Fruit fly (Drosophila melanogaster): Measurements from ENCODE around the gene Cph.
A peak's percentile ranks its signal among the peaks of the same experiment; 100 is the strongest.

Gene Cph

DNA sequence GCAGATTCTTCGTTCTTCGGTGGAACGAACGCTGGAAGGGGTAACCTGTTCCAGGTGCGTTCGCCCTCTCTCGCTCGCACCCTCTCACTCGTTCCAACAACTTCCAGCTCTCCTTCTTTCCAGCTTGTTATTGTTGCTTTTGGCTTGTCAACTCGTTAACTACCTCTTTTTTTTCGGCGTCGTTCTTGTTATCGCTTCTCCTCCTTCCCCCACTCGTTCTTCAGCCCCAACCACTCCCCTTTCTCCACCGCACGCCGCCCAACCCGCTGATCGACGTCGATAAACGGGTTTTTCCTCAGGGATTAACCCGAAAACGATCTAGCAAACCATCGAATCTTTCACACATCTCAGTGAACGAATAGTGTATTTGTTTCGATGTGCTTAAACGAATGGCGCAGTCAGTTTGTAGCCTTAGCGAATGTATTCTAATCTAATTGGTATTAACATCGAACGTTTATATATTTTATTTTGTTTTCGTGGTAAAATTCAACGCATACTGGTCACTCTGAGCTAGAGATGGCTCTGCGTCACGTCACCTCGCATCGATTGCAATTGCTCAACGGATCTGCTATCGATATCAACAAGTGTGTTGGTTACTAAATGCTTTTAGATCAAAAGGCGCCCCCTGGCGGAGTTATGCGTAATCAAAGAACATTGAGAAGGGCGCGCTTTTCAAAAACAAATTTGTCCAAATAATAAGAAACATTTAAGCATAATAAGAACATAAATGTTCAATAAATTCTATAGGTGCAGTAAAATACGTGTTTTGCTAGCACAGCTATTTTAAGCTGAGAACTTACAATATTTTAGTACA is 27.5 kb upstream of the Cph start, which contains the start of gene fz4 (continued):
- TF ChIP-seq onecut (GFP tag; IDR thresholded peaks at IDR 0.05) (0 out of 2 replicates have a peak, but pooled peaks have one; percentile 17), ap (GFP tag; IDR thresholded peaks at IDR 0.05) (no peak), psq (GFP tag; optimal IDR thresholded peaks at IDR 0.05) (peak; percentile 78), nerfin-2 (GFP tag; IDR thresholded peaks at IDR 0.05; ENCODE audit: partially characterized antibody) (peak; percentile 56), CG14965 (GFP tag; optimal IDR thresholded peaks at IDR 0.05; ENCODE audit: borderline replicate concordance) (no peak), CG12769 (tag; optimal IDR thresholded peaks at IDR 0.05) (peak; percentile 91), bbx (GFP tag; IDR thresholded peaks at IDR 0.05; ENCODE audit: partially characterized antibody) (peak; percentile 84), ssp (GFP tag; IDR thresholded peaks at IDR 0.05) (no peak), nmo (GFP tag; optimal IDR thresholded peaks at IDR 0.05) (peak; percentile 30), stwl (tag; optimal IDR thresholded peaks at IDR 0.05) (peak; percentile 58), amos (GFP tag; IDR thresholded peaks at IDR 0.05; ENCODE audit: partially characterized antibody) (peak; percentile 87), CG7271 (tag; optimal IDR thresholded peaks at IDR 0.05) (no peak), slbo (GFP tag; IDR thresholded peaks at IDR 0.05) (peak; percentile 28; the same call in 1 of the 2 replicates), dimm (GFP tag; IDR thresholded peaks at IDR 0.05) (no peak), Optix (GFP tag; IDR thresholded peaks at IDR 0.05) (no peak), crp (GFP tag; optimal IDR thresholded peaks at IDR 0.05) (no peak), Opbp (GFP tag; IDR thresholded peaks at IDR 0.05; ENCODE audit: partially characterized antibody) (peak; percentile 83), lbe (GFP tag; optimal IDR thresholded peaks at IDR 0.05) (no peak), Dip2 (GFP tag; IDR thresholded peaks at IDR 0.05) (no peak), Med (GFP tag) (peak; percentile 63), CG10462 (GFP tag; optimal IDR thresholded peaks at IDR 0.05) (no peak), crc (GFP tag; optimal IDR thresholded peaks at IDR 0.05) (no peak), ftz-f1 (GFP tag; optimal IDR thresholded peaks at IDR 0.05) (peak; percentile 61), Jarid2 (GFP tag; optimal IDR thresholded peaks at IDR 0.05) (no peak), danr (GFP tag; IDR thresholded peaks at IDR 0.05) (no peak), chinmo (GFP tag; IDR thresholded peaks at IDR 0.05; ENCODE audit: partially characterized antibody) (0 out of 4 replicates have a peak, but pooled peaks have one; percentile 43), run (tag; optimal IDR thresholded peaks at IDR 0.05) (no peak), ash1 (GFP tag; optimal IDR thresholded peaks at IDR 0.05) (no peak), Chrac-16 (GFP tag; optimal IDR thresholded peaks at IDR 0.05) (no peak), her (GFP tag; optimal IDR thresholded peaks at IDR 0.05) (no peak), Ets97D (GFP tag; optimal IDR thresholded peaks at IDR 0.05) (peak; percentile 73), gsb-n (tag; optimal IDR thresholded peaks at IDR 0.05) (no peak), gsb (GFP tag; IDR thresholded peaks at IDR 0.05) (no peak), corto (GFP tag; optimal IDR thresholded peaks at IDR 0.05) (peak; percentile 8), CG3163 (GFP tag; optimal IDR thresholded peaks at IDR 0.05) (no peak), vnd (GFP tag; IDR thresholded peaks at IDR 0.05; ENCODE audit: partially characterized antibody) (peak; percentile 58), CG8290 (GFP tag; optimal IDR thresholded peaks at IDR 0.05) (no peak), CG8290 (tag; optimal IDR thresholded peaks at IDR 0.05) (no peak), CG13894 (tag; optimal IDR thresholded peaks at IDR 0.05) (no peak), Dref (GFP tag; IDR thresholded peaks at IDR 0.05) (peak; percentile 88), CG3995 (GFP tag; optimal IDR thresholded peaks at IDR 0.05) (no peak), Hmr (GFP tag; optimal IDR thresholded peaks at IDR 0.05) (peak; percentile 23), E2f2 (GFP tag; IDR thresholded peaks at IDR 0.05) (peak; percentile 96), exex (tag; optimal IDR thresholded peaks at IDR 0.05) (peak; percentile 55), CG7745 (tag; optimal IDR thresholded peaks at IDR 0.05) (no peak), gt (GFP tag; IDR thresholded peaks at IDR 0.05) (no peak), Mad (GFP tag; optimal IDR thresholded peaks at IDR 0.05) (no peak), Drgx (GFP tag; IDR thresholded peaks at IDR 0.05) (no peak), ro (GFP tag; IDR thresholded peaks at IDR 0.05) (no peak)
